Fruit fly (Drosophila melanogaster): Measurements from ENCODE around the gene nAChRbeta3.

The nAChRbeta3 gene

dm6 chr2L:568030-568429, 23.1 kb downstream of the nAChRbeta3 start, which contains the start of the genes Nle and Sf3b1 (continued):
- TF ChIP-seq Hr51 (GFP tag; optimal IDR thresholded peaks at IDR 0.05) (no peak), lab (GFP tag; optimal IDR thresholded peaks at IDR 0.05) (no peak), Gsc (GFP tag; IDR thresholded peaks at IDR 0.05) (no peak), CG17829 (tag; optimal IDR thresholded peaks at IDR 0.05) (peak; percentile 80), sima (GFP tag; optimal IDR thresholded peaks at IDR 0.05) (no peak), Drgx (GFP tag; IDR thresholded peaks at IDR 0.05) (no peak), ara (GFP tag; IDR thresholded peaks at IDR 0.05) (no peak), CG9817 (tag; optimal IDR thresholded peaks at IDR 0.05) (peak; percentile 76), CG12219 (GFP tag; optimal IDR thresholded peaks at IDR 0.05) (no peak), CG17912 (GFP tag; optimal IDR thresholded peaks at IDR 0.05) (peak; percentile 50), ro (GFP tag; IDR thresholded peaks at IDR 0.05) (no peak), NfI (GFP tag; optimal IDR thresholded peaks at IDR 0.05) (no peak), br (optimal IDR thresholded peaks at IDR 0.05) (no peak), dati (GFP tag; IDR thresholded peaks at IDR 0.05) (no peak), Ssrp (tag; optimal IDR thresholded peaks at IDR 0.05) (no peak), nerfin-1 (tag; optimal IDR thresholded peaks at IDR 0.05) (peak; percentile 71), tna (GFP tag; IDR thresholded peaks at IDR 0.05; ENCODE audit: partially characterized antibody) (peak; percentile 82), gcm2 (GFP tag; optimal IDR thresholded peaks at IDR 0.05) (no peak), CG2116 (GFP tag; optimal IDR thresholded peaks at IDR 0.05) (peak; percentile 93), CG7372 (GFP tag; IDR thresholded peaks at IDR 0.05) (0 out of 2 replicates have a peak, but pooled peaks have one; percentile 44), row (GFP tag; IDR thresholded peaks at IDR 0.05) (peak; percentile 88), CG8765 (GFP tag; IDR thresholded peaks at IDR 0.05) (no peak), Atf-2 (GFP tag; optimal IDR thresholded peaks at IDR 0.05) (peak; percentile 28), stc (GFP tag; IDR thresholded peaks at IDR 0.05) (no peak), NC2α (GFP tag; optimal IDR thresholded peaks at IDR 0.05) (no peak), ewg (GFP tag; optimal IDR thresholded peaks at IDR 0.05) (peak; percentile 1), trem (tag; optimal IDR thresholded peaks at IDR 0.05) (peak; percentile 91), MBD-R2 (GFP tag; IDR thresholded peaks at IDR 0.05) (peak; percentile 81), CG12236 (GFP tag; optimal IDR thresholded peaks at IDR 0.05) (peak; percentile 9), eve (GFP tag; optimal IDR thresholded peaks at IDR 0.05) (no peak), Ets97D (GFP tag; optimal IDR thresholded peaks at IDR 0.05) (peak; percentile 71), CG16863 (GFP tag; optimal IDR thresholded peaks at IDR 0.05) (peak; percentile 27), Dfd (GFP tag; optimal IDR thresholded peaks at IDR 0.05) (no peak), mirr (GFP tag; optimal IDR thresholded peaks at IDR 0.05) (peak; percentile 45), Max (GFP tag; optimal IDR thresholded peaks at IDR 0.05) (peak; percentile 89), CG11504 (tag; optimal IDR thresholded peaks at IDR 0.05) (no peak), nom (GFP tag; optimal IDR thresholded peaks at IDR 0.05) (no peak), p53 (GFP tag; optimal IDR thresholded peaks at IDR 0.05) (no peak), Myb (GFP tag; optimal IDR thresholded peaks at IDR 0.05) (peak; percentile 9), lilli (GFP tag; optimal IDR thresholded peaks at IDR 0.05) (peak; percentile 64), CG31224 (GFP tag; IDR thresholded peaks at IDR 0.05) (no peak), CG6689 (GFP tag; IDR thresholded peaks at IDR 0.05) (no peak), CG6272 (GFP tag; IDR thresholded peaks at IDR 0.05) (peak; percentile 38; the same call in 1 of the 2 replicates), slou (GFP tag; optimal IDR thresholded peaks at IDR 0.05) (no peak), Hr39 (optimal IDR thresholded peaks at IDR 0.05) (no peak), C15 (GFP tag; IDR thresholded peaks at IDR 0.05) (no peak), HLH3B (GFP tag; IDR thresholded peaks at IDR 0.05) (0 out of 2 replicates have a peak, but pooled peaks have one; percentile 20), CG6654 (GFP tag; optimal IDR thresholded peaks at IDR 0.05) (no peak), psq (GFP tag; optimal IDR thresholded peaks at IDR 0.05) (peak; percentile 48), CG2712 (tag; optimal IDR thresholded peaks at IDR 0.05) (peak; percentile 76), CG17568 (GFP tag; optimal IDR thresholded peaks at IDR 0.05) (no peak), org-1 (GFP tag; optimal IDR thresholded peaks at IDR 0.05) (no peak), CG7786 (GFP tag; optimal IDR thresholded peaks at IDR 0.05) (peak; percentile 36)

All from whole organism, embryonic.